Fruit fly (Drosophila melanogaster) ovary, adult (tissue): ENCODE measurements around the gene CG5262.

Experiments used
- CG17801 ChIP-seq: fragments of 200-800 bp; optimal IDR thresholded peaks from 2 replicates; lab custom pipeline; 2019; ENCODE audit warnings: missing biosample characterization, mild to moderate bottlenecking, missing genetic modification characterization, moderate library complexity; ENCODE audit not compliant: partially characterized antibody

The CG5262 gene

DNA sequence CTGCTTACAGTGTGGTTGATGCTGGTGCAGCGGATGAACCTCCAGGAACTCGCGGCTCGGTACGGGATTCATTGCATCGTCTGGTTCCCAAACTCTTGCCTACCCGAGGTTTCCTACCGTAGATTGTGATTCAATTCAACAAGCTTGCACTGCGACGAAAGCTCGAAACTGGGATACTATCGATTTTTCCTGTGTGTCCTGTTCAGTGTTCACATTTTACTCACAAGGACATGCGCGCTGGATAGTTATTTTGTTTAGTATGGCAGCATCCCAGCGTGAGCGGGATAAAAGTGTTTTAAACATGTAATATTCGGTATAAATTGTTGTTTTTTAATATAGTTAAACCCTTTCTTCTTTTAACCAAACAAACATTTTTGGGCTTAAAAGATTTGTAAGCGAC, 4.4 kb downstream of the CG5262 start, which contains the start of gene CG5282:
Gene CG5282 (minus strand): TSS at position 184 of the 400 bp plus-strand sequence.
- no peak for TF ChIP-seq CG17801 (GFP tag; lab: Kevin White, UChicago)

- no peak for TF ChIP-seq CG17801 (GFP tag; lab: Kevin White, UChicago)
These were observed 17.0 kb downstream of the CG5262 start, which contains the start of gene zye for dm6 chr3L:20413304-20413703. Gene zye, plus strand, starts transcription at chr3L:20413604.

DNA sequence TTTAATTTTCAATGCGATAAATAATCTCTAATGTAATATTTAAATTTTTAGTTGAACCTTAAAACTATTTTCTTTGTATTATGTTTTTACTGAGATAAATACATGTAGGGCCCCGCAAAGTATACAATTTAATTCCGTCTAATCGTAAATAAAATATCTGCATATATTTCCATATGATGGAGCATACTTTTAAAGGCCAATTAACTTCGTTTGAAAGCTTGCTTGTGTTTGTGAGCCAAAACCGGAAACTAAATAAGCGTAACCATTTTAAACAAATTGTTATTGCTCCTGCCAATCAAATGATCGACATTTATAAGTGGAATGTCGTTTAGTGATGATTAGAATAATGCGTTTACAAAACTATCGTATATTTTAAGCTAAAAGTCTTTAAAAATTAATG, 19.5 kb downstream of the CG5262 start:
- TF ChIP-seq CG17801 (GFP tag; lab: Kevin White, UChicago), result peak; percentile 41

dm6 chr3L:20410345-20410744, 19.9 kb downstream of the CG5262 start, which contains the start of gene CG13248:
Gene CG13248, minus strand, starts transcription at chr3L:20410566.
- no peak for TF ChIP-seq CG17801 (GFP tag; lab: Kevin White, UChicago)

DNA sequence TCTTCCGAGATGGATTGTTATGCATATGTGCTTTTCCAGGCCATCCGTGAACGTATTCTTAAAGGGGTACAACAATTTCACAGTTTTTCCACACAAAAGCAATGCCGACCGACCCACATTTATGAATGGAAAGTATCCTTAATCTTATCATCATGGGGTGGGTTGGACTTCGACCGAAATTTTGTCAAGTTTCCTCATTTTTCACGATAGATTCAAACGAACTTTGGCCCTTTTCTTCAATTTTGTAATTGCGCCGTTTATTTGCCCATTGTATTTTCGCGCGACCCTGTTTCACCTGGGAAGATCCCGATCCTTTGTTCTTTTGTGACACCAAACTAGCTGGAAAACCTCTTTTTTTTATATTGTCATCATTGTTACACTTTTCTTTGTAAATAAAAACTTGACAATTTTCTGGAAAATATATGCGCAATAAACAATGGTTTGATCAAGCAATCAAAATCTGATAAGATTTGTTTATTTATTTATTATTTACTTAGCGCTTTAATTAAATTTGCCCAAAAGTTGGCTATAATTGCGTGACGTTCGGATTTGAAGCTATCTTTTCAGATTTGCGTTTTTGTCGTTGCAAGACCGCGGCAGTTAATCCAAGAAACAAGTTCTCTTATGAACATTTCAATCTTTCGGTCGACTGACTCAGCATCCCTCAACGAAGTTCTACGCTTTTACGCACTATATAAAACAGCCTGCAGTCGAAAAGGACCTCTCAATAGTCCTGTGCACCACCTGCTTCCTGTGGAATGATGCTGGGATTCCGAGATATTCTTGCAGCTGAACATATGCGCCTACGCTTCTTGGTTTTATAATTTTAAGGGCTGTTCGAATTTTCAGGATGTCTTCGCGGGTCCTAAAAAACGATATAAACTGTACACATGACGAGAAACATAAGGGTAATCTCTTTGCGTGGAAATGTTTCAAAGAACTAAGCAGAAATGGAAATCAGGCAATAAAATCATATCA, 24.0 kb downstream of the CG5262 start:
- TF ChIP-seq CG17801 (GFP tag; lab: Kevin White, UChicago), result no peak

dm6 chr3L:20405337-20405887, 24.9 kb downstream of the CG5262 start:
- no peak for TF ChIP-seq CG17801 (GFP tag; lab: Kevin White, UChicago)

DNA sequence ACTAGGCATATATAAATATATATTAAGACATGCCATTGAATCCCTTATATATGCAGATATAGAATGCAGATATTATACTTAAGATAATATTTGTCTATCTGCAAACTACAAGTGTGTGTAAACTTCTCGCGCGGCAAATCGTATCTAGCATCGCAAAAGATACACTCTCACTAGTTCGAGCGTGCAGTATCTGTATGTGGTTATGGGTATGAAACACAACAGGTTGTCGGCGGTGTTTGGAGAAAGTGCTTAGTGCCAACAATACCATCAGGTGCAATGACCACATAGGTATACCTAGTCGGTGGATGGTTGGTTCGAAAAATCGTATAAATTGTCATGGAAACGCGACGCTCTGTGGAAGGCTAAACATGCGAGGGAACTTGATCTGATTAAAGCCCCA, 25.8 kb downstream of the CG5262 start:
- TF ChIP-seq CG17801 (GFP tag; lab: Kevin White, UChicago), result no peak

- TF ChIP-seq CG17801 (GFP tag; lab: Kevin White, UChicago), result no peak
These were observed 26.5 kb downstream of the CG5262 start for dm6 chr3L:20403493-20404379.

DNA sequence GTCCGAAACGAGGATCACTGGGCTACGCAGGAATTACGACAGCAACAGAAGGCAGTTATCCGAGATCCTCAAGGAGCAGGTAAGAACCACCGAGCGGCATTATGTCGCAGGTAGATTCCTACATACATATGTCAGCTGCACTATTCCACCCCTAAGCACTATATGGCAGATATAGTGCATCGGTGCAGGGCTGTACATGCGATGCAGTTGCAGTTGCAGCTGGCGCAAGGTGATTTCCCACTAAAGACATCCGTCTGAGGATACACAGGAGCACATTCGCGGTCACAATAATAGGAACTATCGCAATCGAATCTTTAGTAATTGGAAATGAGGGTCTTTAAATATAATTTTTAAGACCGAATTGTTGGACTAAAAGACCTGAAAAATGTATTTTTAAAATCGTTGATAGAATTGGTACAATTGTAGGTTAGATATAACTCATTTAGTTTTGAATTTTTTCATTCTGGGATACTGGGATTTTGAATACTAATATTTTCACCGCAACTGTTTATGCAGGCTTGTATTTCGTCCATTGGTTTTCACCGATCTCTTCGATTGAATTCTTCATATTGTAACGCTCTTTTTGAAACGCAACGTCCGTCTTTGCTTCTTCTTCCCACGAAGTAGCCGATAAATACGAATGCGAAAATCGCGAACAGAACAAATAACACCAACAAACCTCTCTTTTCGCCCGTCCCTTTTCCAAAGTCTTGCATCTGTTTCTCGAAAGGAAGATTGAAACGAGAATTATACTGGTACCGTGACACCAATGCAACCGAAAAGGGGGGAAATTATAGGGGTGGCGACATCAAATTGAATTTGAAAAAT, 27.4 kb downstream of the CG5262 start:
- TF ChIP-seq CG17801 (GFP tag; lab: Kevin White, UChicago), result no peak

dm6 chr3L:20401026-20401912, 29.0 kb downstream of the CG5262 start, which contains the start of gene trbl:
Gene trbl, minus strand, starts transcription at chr3L:20401609.
- peak; percentile 77 for TF ChIP-seq CG17801 (GFP tag; lab: Kevin White, UChicago)

DNA sequence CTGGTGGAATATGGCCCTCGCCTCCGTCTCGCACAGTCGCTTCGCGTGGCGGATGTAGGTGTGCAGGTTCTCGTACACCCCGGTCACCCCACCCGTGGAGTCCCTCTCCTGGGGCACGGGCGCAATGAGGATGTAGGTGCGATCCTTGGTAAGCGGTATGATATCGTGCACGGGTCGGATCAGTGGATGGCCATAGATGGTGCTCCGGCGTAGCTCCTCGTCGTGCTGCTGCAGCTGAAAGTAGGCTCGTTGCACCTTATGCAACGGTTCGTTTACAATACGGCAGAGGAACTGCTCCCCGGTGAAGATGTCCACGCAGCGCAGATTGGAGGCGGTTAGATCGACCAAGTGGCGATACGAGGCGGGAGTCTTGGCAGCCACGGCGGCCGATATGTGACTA, 29.8 kb downstream of the CG5262 start:
- no peak for TF ChIP-seq CG17801 (GFP tag; lab: Kevin White, UChicago)

- TF ChIP-seq CG17801 (GFP tag; lab: Kevin White, UChicago), result peak; percentile 88
These were observed 30.6 kb downstream of the CG5262 start for dm6 chr3L:20399550-20400109.
